Fruit fly (Drosophila melanogaster) whole organism, wandering third instar larva: ENCODE measurements around the gene CG10561.

ENCODE experiments used
- CrebA ChIP-seq: fragments of 200-800 bp; sonication (Bioruptor generic); optimal IDR thresholded peaks from 2 replicates; lab custom pipeline; 2016; ENCODE audit warnings: missing biosample characterization, mild to moderate bottlenecking, missing genetic modification characterization, borderline replicate concordance
- Dfd ChIP-seq: fragments of >200 bp; optimal IDR thresholded peaks from 2 replicates; lab custom pipeline; 2017; ENCODE audit warnings: missing biosample characterization, missing genetic modification characterization
- Dif ChIP-seq: fragments of 200-275, 200-300 bp; sonication (Bioruptor generic); optimal IDR thresholded peaks from 2 replicates; lab custom pipeline; 2018; ENCODE audit warnings: missing biosample characterization, missing genetic modification characterization; ENCODE audit not compliant: partially characterized antibody
- Hnf4 ChIP-seq: fragments of 200-800 bp; sonication (Bioruptor generic); optimal IDR thresholded peaks from 2 replicates; lab custom pipeline; 2016; ENCODE audit warnings: missing biosample characterization, mild to moderate bottlenecking, missing genetic modification characterization
- Jra ChIP-seq: sonication (Bioruptor generic); optimal IDR thresholded peaks from 2 replicates; lab custom pipeline; 2016; ENCODE audit warnings: missing biosample characterization, missing genetic modification characterization
- Myc ChIP-seq: fragments of >200 bp; optimal IDR thresholded peaks from 2 replicates; lab custom pipeline; 2017
- h ChIP-seq: fragments of 200-800 bp; sonication (Bioruptor generic); optimal IDR thresholded peaks from 3 replicates; lab custom pipeline; 2016; ENCODE audit warnings: missing biosample characterization, mild to moderate bottlenecking, missing genetic modification characterization
- sv ChIP-seq: fragments of 200-800 bp; sonication (Bioruptor generic); optimal IDR thresholded peaks from 3 replicates; lab custom pipeline; 2016; ENCODE audit warnings: missing biosample characterization, missing genetic modification characterization

DNA sequence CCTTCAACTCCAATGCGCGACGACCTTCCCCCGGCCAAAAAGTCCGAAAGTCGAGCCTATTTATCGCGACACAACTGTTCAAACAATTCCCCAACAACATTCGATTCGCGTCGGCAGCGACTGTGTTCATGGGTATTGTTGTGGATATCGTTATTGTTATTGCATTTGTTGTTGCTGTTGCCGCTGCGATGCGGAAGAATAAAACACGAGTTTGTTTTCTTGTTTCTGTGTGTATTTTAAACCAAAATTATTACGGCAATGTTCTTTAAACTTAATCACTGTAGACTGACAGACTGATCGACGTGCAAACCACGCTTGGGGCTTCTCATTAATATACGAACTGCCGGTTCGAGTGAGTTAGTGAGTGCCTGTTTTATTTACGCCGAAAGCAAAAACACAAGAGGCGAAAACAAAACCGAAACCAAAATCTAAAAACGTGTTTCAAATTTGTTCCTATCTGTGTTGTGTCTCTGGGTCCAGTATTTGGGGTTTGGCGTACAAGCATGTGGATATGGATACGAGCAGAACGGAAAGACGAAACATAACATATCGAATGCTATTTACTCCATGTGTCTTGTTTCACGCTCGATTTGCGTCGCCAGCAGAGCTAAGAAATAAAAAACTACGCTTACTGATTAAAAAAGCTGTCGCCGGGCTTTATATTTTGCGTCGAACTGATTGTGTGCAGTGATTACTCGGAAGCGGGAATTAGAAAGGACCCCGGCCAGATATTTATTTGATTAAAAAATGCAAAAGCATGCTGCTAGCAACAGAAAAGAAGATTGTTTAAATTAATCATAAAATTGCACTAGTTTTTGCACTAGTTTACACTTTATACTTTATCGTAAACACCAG is 45.6 kb downstream of the CG10561 start:
- TF ChIP-seq CrebA (GFP tag; lab: Kevin White, UChicago) (no peak), Dfd (GFP tag; lab: Kevin White, UChicago) (peak; percentile 87), Hnf4 (GFP tag; lab: Kevin White, UChicago) (no peak), Myc (no peak), sv (GFP tag; lab: Kevin White, UChicago) (no peak), Dif (GFP tag; lab: Kevin White, UChicago) (no peak), h (GFP tag; lab: Kevin White, UChicago) (no peak), Jra (no peak)
